Worm (Caenorhabditis elegans): ENCODE data around the gene F54A3.2.

F54A3.2 gene

ce11 chrII:2219880-2220279, 23.6 kb upstream of the F54A3.2 start, which contains the start of gene Y59C2A.3 (continued):
- no peak for TF ChIP-seq pat-9 (tag; optimal IDR thresholded peaks at IDR 0.05)
- no peak for TF ChIP-seq nhr-232 (tag; optimal IDR thresholded peaks at IDR 0.05)
- no peak for TF ChIP-seq gmeb-2 (tag; optimal IDR thresholded peaks at IDR 0.05)
- TF ChIP-seq ttx-3 (tag; optimal IDR thresholded peaks at IDR 0.05) = no peak
- no peak for TF ChIP-seq madf-2 (tag; optimal IDR thresholded peaks at IDR 0.05)
- TF ChIP-seq zip-5 (tag; optimal IDR thresholded peaks at IDR 0.05) = no peak
- no peak for TF ChIP-seq F13H6.1 (tag; optimal IDR thresholded peaks at IDR 0.05)
- TF ChIP-seq eyg-1 (tag; optimal IDR thresholded peaks at IDR 0.05) = no peak
- no peak for TF ChIP-seq ceh-9 (tag; optimal IDR thresholded peaks at IDR 0.05)
- no peak for TF ChIP-seq pqm-1 (tag; optimal IDR thresholded peaks at IDR 0.05)
- no peak for TF ChIP-seq ceh-6 (GFP tag; optimal IDR thresholded peaks at IDR 0.05)
- TF ChIP-seq unc-86 (tag; optimal IDR thresholded peaks at IDR 0.05) = no peak
- TF ChIP-seq mec-3 (tag; optimal IDR thresholded peaks at IDR 0.05; ENCODE audit: borderline replicate concordance) = no peak
- no peak for TF ChIP-seq ceh-2 (tag; optimal IDR thresholded peaks at IDR 0.05)
- no peak for TF ChIP-seq hlh-13 (GFP tag; optimal IDR thresholded peaks at IDR 0.05)
- TF ChIP-seq elt-4 (tag; optimal IDR thresholded peaks at IDR 0.05) = no peak
- no peak for TF ChIP-seq nhr-11 (tag; optimal IDR thresholded peaks at IDR 0.05)
- TF ChIP-seq ceh-30 (tag; optimal IDR thresholded peaks at IDR 0.05) = no peak
- peak; percentile 61 for TF ChIP-seq ceh-31 (tag; optimal IDR thresholded peaks at IDR 0.05)
- peak; percentile 85 for TF ChIP-seq ceh-48 (tag; optimal IDR thresholded peaks at IDR 0.05)
- peak; percentile 56 for TF ChIP-seq tbx-2 (tag; optimal IDR thresholded peaks at IDR 0.05)
- no peak for TF ChIP-seq ceh-24 (tag; optimal IDR thresholded peaks at IDR 0.05)
- no peak for TF ChIP-seq lim-6 (tag; optimal IDR thresholded peaks at IDR 0.05)
- TF ChIP-seq C38D4.7 (GFP tag; optimal IDR thresholded peaks at IDR 0.05) = no peak
- TF ChIP-seq sox-4 (tag; optimal IDR thresholded peaks at IDR 0.05) = no peak
- TF ChIP-seq nfya-1 (tag; optimal IDR thresholded peaks at IDR 0.05) = peak; percentile 61
- no peak for TF ChIP-seq pag-3 (tag; optimal IDR thresholded peaks at IDR 0.05; ENCODE audit: borderline replicate concordance)
- TF ChIP-seq sox-2 (GFP tag; IDR thresholded peaks at IDR 0.05) = peak; percentile 29
- TF ChIP-seq ref-2 (tag; optimal IDR thresholded peaks at IDR 0.05) = peak; percentile 48
- no peak for TF ChIP-seq ceh-19 (GFP tag; optimal IDR thresholded peaks at IDR 0.05)
- no peak for TF ChIP-seq ceh-22 (tag; optimal IDR thresholded peaks at IDR 0.05)
- no peak for TF ChIP-seq K02D7.2 (tag; optimal IDR thresholded peaks at IDR 0.05)
- TF ChIP-seq pha-2 (tag; optimal IDR thresholded peaks at IDR 0.05) = no peak
- no peak for TF ChIP-seq pha-4 (tag; optimal IDR thresholded peaks at IDR 0.05)
- no peak for TF ChIP-seq dmd-4 (tag; optimal IDR thresholded peaks at IDR 0.05; ENCODE audit: borderline replicate concordance)
- TF ChIP-seq elt-2 (tag; optimal IDR thresholded peaks at IDR 0.05) = no peak
- no peak for TF ChIP-seq ets-4 (tag; optimal IDR thresholded peaks at IDR 0.05)

DNA sequence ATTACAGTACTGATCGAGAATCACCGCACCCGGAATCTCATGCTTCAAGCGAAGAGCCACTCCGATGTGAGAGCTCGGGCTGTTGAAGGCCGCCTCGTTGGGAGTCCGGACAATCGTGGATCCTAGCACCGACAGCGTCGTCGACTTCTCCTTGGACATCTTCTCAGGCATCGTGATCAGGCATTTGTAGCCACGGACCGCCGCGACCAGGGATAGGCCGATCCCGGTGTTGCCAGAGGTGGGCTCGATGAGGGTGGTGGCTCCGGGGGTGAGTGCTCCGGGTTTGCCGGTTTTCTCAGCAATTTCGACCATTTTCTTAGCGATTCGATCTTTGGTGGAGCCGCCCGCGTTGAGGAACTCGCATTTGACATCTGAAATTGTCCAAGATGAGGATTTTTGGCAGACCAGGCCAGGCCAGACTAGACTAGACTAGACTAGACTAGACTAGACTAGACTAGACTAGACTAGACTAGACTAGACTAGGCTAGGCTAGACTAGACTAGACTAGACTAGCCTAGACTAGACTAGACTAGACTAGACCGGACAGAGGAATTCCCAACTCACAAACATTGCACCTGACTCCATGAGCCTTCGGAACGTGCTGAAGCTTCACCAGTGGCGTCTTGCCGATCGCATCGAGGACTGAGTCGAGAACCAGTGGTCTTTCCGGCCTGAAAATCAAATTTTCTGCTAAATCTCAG, 22.1 kb upstream of the F54A3.2 start:
- TF ChIP-seq fax-1 (tag; optimal IDR thresholded peaks at IDR 0.05) (no peak), pat-9 (tag; optimal IDR thresholded peaks at IDR 0.05) (no peak), madf-2 (tag; optimal IDR thresholded peaks at IDR 0.05) (no peak), fkh-6 (tag; optimal IDR thresholded peaks at IDR 0.05) (no peak), lin-11 (tag; optimal IDR thresholded peaks at IDR 0.05) (no peak), ceh-30 (tag; optimal IDR thresholded peaks at IDR 0.05) (peak; percentile 100)

DNA sequence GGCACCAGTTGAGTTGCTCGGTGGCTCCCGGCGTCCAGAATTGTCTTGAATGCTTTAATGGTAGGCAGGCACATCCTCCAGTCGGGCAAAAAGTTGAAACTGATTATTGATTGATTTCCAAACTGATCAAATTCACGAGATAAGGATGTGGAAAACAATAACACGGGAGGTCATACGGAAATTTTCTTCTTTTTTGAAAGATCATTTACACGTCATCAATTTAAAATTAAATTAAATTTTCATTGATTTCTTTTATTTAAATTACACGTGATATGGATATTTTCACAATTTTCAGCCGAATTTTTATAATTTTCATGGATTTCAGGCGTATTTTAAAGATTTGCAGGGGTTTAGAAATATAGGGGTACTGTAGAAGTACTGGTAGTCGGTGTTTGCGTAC, 20.0 kb upstream of the F54A3.2 start, which contains the start of gene cbs-2:
Gene cbs-2 (minus strand): TSS at position 101 of the 400 bp plus-strand sequence.
- TF ChIP-seq T23F11.4 (GFP tag; optimal IDR thresholded peaks at IDR 0.05) (no peak), Y22D7AL.16 (tag; optimal IDR thresholded peaks at IDR 0.05) (no peak), ceh-18 (tag; optimal IDR thresholded peaks at IDR 0.05) (no peak), rnt-1 (tag; optimal IDR thresholded peaks at IDR 0.05) (no peak), mec-3 (tag; optimal IDR thresholded peaks at IDR 0.05; ENCODE audit: borderline replicate concordance) (no peak), dmd-4 (tag; optimal IDR thresholded peaks at IDR 0.05; ENCODE audit: borderline replicate concordance) (no peak), pha-4 (tag; optimal IDR thresholded peaks at IDR 0.05) (no peak), ceh-24 (tag; optimal IDR thresholded peaks at IDR 0.05) (no peak), lim-6 (tag; optimal IDR thresholded peaks at IDR 0.05) (no peak), C38D4.7 (GFP tag; optimal IDR thresholded peaks at IDR 0.05) (no peak), syd-9 (tag; optimal IDR thresholded peaks at IDR 0.05) (no peak), odd-2 (tag; optimal IDR thresholded peaks at IDR 0.05) (no peak), hlh-30 (tag; optimal IDR thresholded peaks at IDR 0.05; ENCODE audit: insufficient read depth) (no peak), tbx-7 (tag; optimal IDR thresholded peaks at IDR 0.05) (no peak), ceh-22 (tag; optimal IDR thresholded peaks at IDR 0.05) (no peak), ceh-9 (tag; optimal IDR thresholded peaks at IDR 0.05) (no peak), ceh-45 (GFP tag; IDR thresholded peaks at IDR 0.05) (no peak), ceh-30 (tag; optimal IDR thresholded peaks at IDR 0.05) (no peak)
